Fruit fly (Drosophila melanogaster) whole organism, embryonic: ENCODE measurements around the gene simj.
A peak's percentile ranks its signal among the peaks of the same experiment; 100 is the strongest.

ENCODE experiments used
- Atf-2 ChIP-seq: fragments of 200-800 bp; sonication (Bioruptor generic); optimal IDR thresholded peaks from 2 replicates; lab custom pipeline; 2016; ENCODE audit warnings: missing biosample characterization, missing genetic modification characterization
- CG10209 ChIP-seq: fragments of 200-800 bp; sonication (Bioruptor generic); optimal IDR thresholded peaks from 3 replicates; lab custom pipeline; 2017; ENCODE audit warnings: missing biosample characterization, mild to moderate bottlenecking, missing genetic modification characterization, missing genetic modification reagents
- CG11093 ChIP-seq: fragments of 200-800 bp; sonication (Bioruptor generic); IDR thresholded peaks from 3 replicates; pipeline ENCODE4 v1.3.6; 2022; ENCODE audit warnings: missing biosample characterization, missing genetic modification characterization
- CG12659 ChIP-seq: fragments of 200-800 bp; sonication (Bioruptor generic); optimal IDR thresholded peaks from 3 replicates; lab custom pipeline; 2017; ENCODE audit warnings: mild to moderate bottlenecking, missing biosample characterization, missing genetic modification reagents, missing genetic modification characterization
- CG14014 ChIP-seq: fragments of 200-800 bp; sonication (Bioruptor generic); IDR thresholded peaks from 2 replicates; pipeline ENCODE4 v1.3.6; 2022; ENCODE audit warnings: missing biosample characterization, missing genetic modification characterization
- CG15601 ChIP-seq: fragments of 200-800 bp; sonication (Bioruptor generic); optimal IDR thresholded peaks from 3 replicates; lab custom pipeline; 2019; ENCODE audit warnings: missing biosample characterization, mild to moderate bottlenecking, missing genetic modification characterization, moderate library complexity
- CG17186 ChIP-seq: fragments of 200-800 bp; sonication (Bioruptor generic); optimal IDR thresholded peaks from 3 replicates; lab custom pipeline; 2017; ENCODE audit warnings: missing biosample characterization, missing genetic modification reagents, missing genetic modification characterization
- CG17328 ChIP-seq: fragments of 200-800 bp; sonication (Bioruptor generic); IDR thresholded peaks from 2 replicates; pipeline ENCODE4 v1.3.6; 2022; ENCODE audit warnings: missing biosample characterization, missing genetic modification characterization
- CG17359 ChIP-seq: fragments of 200-800 bp; sonication (Bioruptor generic); optimal IDR thresholded peaks from 3 replicates; lab custom pipeline; 2018; ENCODE audit warnings: missing biosample characterization, mild to moderate bottlenecking, missing genetic modification characterization, moderate library complexity
- CG18011 ChIP-seq: fragments of 200-800 bp; sonication (Bioruptor generic); optimal IDR thresholded peaks from 2 replicates; lab custom pipeline; 2017; ENCODE audit warnings: missing biosample characterization, missing genetic modification characterization, mild to moderate bottlenecking, moderate library complexity, missing genotype
- CG1832 ChIP-seq: fragments of 200-800 bp; sonication (Bioruptor generic); optimal IDR thresholded peaks from 2 replicates; lab custom pipeline; 2017; ENCODE audit warnings: missing biosample characterization, mild to moderate bottlenecking, missing genetic modification characterization, inconsistent platforms
- CG18599 ChIP-seq: fragments of 200-800 bp; sonication (Bioruptor generic); optimal IDR thresholded peaks from 3 replicates; lab custom pipeline; 2017; ENCODE audit warnings: missing biosample characterization, missing genetic modification characterization, mild to moderate bottlenecking, moderate library complexity, missing genetic modification reagents
- CG31365 ChIP-seq: fragments of 200-800 bp; sonication (Bioruptor generic); optimal IDR thresholded peaks from 2 replicates; lab custom pipeline; 2018; ENCODE audit warnings: missing biosample characterization, mild to moderate bottlenecking, missing genetic modification characterization
- CG6272 ChIP-seq: fragments of 200-800 bp; sonication (Bioruptor generic); IDR thresholded peaks from 2 replicates; pipeline ENCODE4 v1.3.6; 2022; ENCODE audit warnings: missing biosample characterization, missing genetic modification characterization
- CG8359 ChIP-seq: fragments of 200-800 bp; sonication (Bioruptor generic); optimal IDR thresholded peaks from 2 replicates; lab custom pipeline; 2017; ENCODE audit warnings: missing biosample characterization, mild to moderate bottlenecking, missing genetic modification characterization, borderline replicate concordance
- Dref ChIP-seq: fragments of 200-800 bp; sonication (Bioruptor generic); IDR thresholded peaks from 2 replicates; pipeline ENCODE4 v1.3.6; 2022; ENCODE audit warnings: missing biosample characterization, missing genetic modification characterization
- E2f2 ChIP-seq: fragments of 200-800 bp; sonication (Bioruptor generic); IDR thresholded peaks from 2 replicates; pipeline ENCODE4 v1.3.6; 2022; ENCODE audit warnings: missing biosample characterization, missing genetic modification characterization
- Ets97D ChIP-seq: fragments of 200-800 bp; sonication (Bioruptor generic); optimal IDR thresholded peaks from 3 replicates; lab custom pipeline; 2016; ENCODE audit warnings: missing biosample characterization, missing genetic modification characterization
- HHEX ChIP-seq: fragments of 200-800 bp; sonication (Bioruptor generic); optimal IDR thresholded peaks from 3 replicates; lab custom pipeline; 2017; ENCODE audit warnings: missing biosample characterization, mild to moderate bottlenecking, missing genetic modification characterization, missing genetic modification reagents
- Hmr ChIP-seq: fragments of 200-800 bp; sonication (Bioruptor generic); optimal IDR thresholded peaks from 3 replicates; lab custom pipeline; 2017; ENCODE audit warnings: mild to moderate bottlenecking, missing biosample characterization, missing genetic modification reagents, missing genetic modification characterization
- Hr78 ChIP-seq, 2 experiments: fragments of 200-800 bp in 1 of 2; fragments of >200 bp in 1 of 2; sonication (Bioruptor generic) in 1 of 2; optimal IDR thresholded peaks; 2 replicates each; lab custom pipeline; 2017 to 2019; ENCODE audit warnings: missing biosample characterization in 2 of 2, missing genetic modification characterization in 2 of 2, mild to moderate bottlenecking in 1 of 2, moderate library complexity in 1 of 2
- Nf-YA ChIP-seq: fragments of 200-800 bp; sonication (Bioruptor generic); IDR thresholded peaks from 2 replicates; pipeline ENCODE4 v1.3.6; 2022; ENCODE audit warnings: missing biosample characterization, missing genetic modification characterization
- Nf-YB ChIP-seq: fragments of 200-800 bp; sonication (Bioruptor generic); optimal IDR thresholded peaks from 3 replicates; lab custom pipeline; 2019; ENCODE audit warnings: missing biosample characterization, mild to moderate bottlenecking, missing genetic modification characterization, moderate library complexity
- NfI ChIP-seq: fragments of 200-800 bp; sonication (Bioruptor generic); optimal IDR thresholded peaks from 3 replicates; lab custom pipeline; 2018; ENCODE audit warnings: missing biosample characterization, mild to moderate bottlenecking, missing genetic modification characterization, moderate library complexity
- Ptx1 ChIP-seq: fragments of 200-800 bp; sonication (Bioruptor generic); IDR thresholded peaks from 2 replicates; pipeline ENCODE4 v1.3.6; 2022; ENCODE audit warnings: missing biosample characterization, missing genetic modification characterization
- bcd ChIP-seq: fragments of 200-800 bp; sonication (Bioruptor generic); optimal IDR thresholded peaks from 2 replicates; lab custom pipeline; 2017; ENCODE audit warnings: missing biosample characterization, mild to moderate bottlenecking, missing genetic modification characterization
- bigmax ChIP-seq: fragments of 200-800 bp; sonication (Bioruptor generic); optimal IDR thresholded peaks from 2 replicates; lab custom pipeline; 2018; ENCODE audit warnings: missing biosample characterization, mild to moderate bottlenecking, missing genetic modification characterization
- bsh ChIP-seq, 2 experiments: fragments of 200-800 bp; sonication (Bioruptor generic); optimal IDR thresholded peaks; 2 replicates each; lab custom pipeline; 2017 to 2018; ENCODE audit warnings: mild to moderate bottlenecking in 2 of 2, missing biosample characterization in 2 of 2, missing genetic modification characterization in 2 of 2, moderate library complexity in 1 of 2
- chif ChIP-seq, 2 experiments: fragments of 200-800 bp; sonication (Bioruptor generic); optimal IDR thresholded peaks; 3 replicates each; lab custom pipeline; 2016; ENCODE audit warnings: missing biosample characterization in 2 of 2, missing genetic modification characterization in 2 of 2
- ci ChIP-seq: fragments of 200-800 bp; sonication (Bioruptor generic); IDR thresholded peaks from 3 replicates; pipeline ENCODE4 v1.3.6; 2022; ENCODE audit warnings: missing biosample characterization, missing genetic modification characterization
- corto ChIP-seq: fragments of 200-800 bp; sonication (Bioruptor generic); optimal IDR thresholded peaks from 2 replicates; lab custom pipeline; 2016; ENCODE audit warnings: missing biosample characterization, mild to moderate bottlenecking, missing genetic modification characterization, moderate library complexity
- crp ChIP-seq, 2 experiments: fragments of 200-800 bp; sonication (Bioruptor generic); optimal IDR thresholded peaks; 2 replicates in 1 of 2; 3 replicates in 1 of 2; lab custom pipeline; 2017; ENCODE audit warnings: missing biosample characterization in 2 of 2, missing genetic modification characterization in 2 of 2, mild to moderate bottlenecking in 1 of 2, moderate library complexity in 1 of 2
- disco-r ChIP-seq: fragments of 200-800 bp; sonication (Bioruptor generic); optimal IDR thresholded peaks from 2 replicates; lab custom pipeline; 2016; ENCODE audit warnings: missing biosample characterization, missing genetic modification characterization
- dpn ChIP-seq, 2 experiments: fragments of 200-800 bp; sonication (Bioruptor generic); optimal IDR thresholded peaks; 3 replicates each; lab custom pipeline; 2016; ENCODE audit warnings: missing biosample characterization in 2 of 2, missing genetic modification characterization in 2 of 2
- exex ChIP-seq: fragments of 200-800 bp; sonication (Bioruptor generic); optimal IDR thresholded peaks from 4 replicates; lab custom pipeline; 2018; ENCODE audit warnings: missing biosample characterization, mild to moderate bottlenecking, missing genetic modification characterization, moderate library complexity
- hbn ChIP-seq: fragments of 200-800 bp; sonication (Bioruptor generic); IDR thresholded peaks from 2 replicates; pipeline ENCODE4 v1.3.6; 2022; ENCODE audit warnings: missing biosample characterization, missing genetic modification characterization; ENCODE audit not compliant: partially characterized antibody
- hkb ChIP-seq, 2 experiments: fragments of 200-800 bp in 1 of 2; fragments of >200 bp in 1 of 2; sonication (Bioruptor generic) in 1 of 2; IDR thresholded peaks in 1 of 2; optimal IDR thresholded peaks in 1 of 2; 2 replicates each; pipeline versions ENCODE4 v1.3.6 to Lab custom; 2017 to 2022; ENCODE audit warnings: missing biosample characterization in 1 of 2, missing genetic modification characterization in 1 of 2
- jigr1 ChIP-seq: fragments of 200-800 bp; sonication (Bioruptor generic); IDR thresholded peaks from 3 replicates; pipeline ENCODE4 v1.3.6; 2022; ENCODE audit warnings: missing biosample characterization, missing genetic modification characterization
- nom ChIP-seq: fragments of 200-800 bp; sonication (Bioruptor generic); optimal IDR thresholded peaks from 2 replicates; lab custom pipeline; 2017; ENCODE audit warnings: missing biosample characterization, missing genetic modification characterization, mild to moderate bottlenecking, moderate library complexity, missing genetic modification reagents
- tap ChIP-seq: fragments of 200-800 bp; optimal IDR thresholded peaks from 3 replicates; lab custom pipeline; 2019; ENCODE audit warnings: missing biosample characterization, mild to moderate bottlenecking, missing genetic modification characterization, moderate library complexity
- tio ChIP-seq: fragments of 200-800 bp; sonication (Bioruptor generic); optimal IDR thresholded peaks from 2 replicates; lab custom pipeline; 2017; ENCODE audit warnings: missing biosample characterization, missing genetic modification characterization, inconsistent platforms
- wdn ChIP-seq: fragments of 200-800 bp; sonication (Bioruptor generic); IDR thresholded peaks from 2 replicates; pipeline ENCODE4 v1.3.6; 2022; ENCODE audit warnings: missing biosample characterization, missing genetic modification characterization
- yki ChIP-seq: fragments of >200 bp; optimal IDR thresholded peaks from 3 replicates; lab custom pipeline; 2018
- z ChIP-seq: fragments of 200-800 bp; sonication (Bioruptor generic); IDR thresholded peaks from 3 replicates; pipeline ENCODE4 v1.3.6; 2022; ENCODE audit warnings: missing biosample characterization, missing genetic modification characterization
- zen ChIP-seq: fragments of 200-800 bp; sonication (Bioruptor generic); optimal IDR thresholded peaks from 3 replicates; lab custom pipeline; 2018; ENCODE audit warnings: missing biosample characterization, mild to moderate bottlenecking, missing genetic modification characterization, moderate library complexity

Gene simj

DNA sequence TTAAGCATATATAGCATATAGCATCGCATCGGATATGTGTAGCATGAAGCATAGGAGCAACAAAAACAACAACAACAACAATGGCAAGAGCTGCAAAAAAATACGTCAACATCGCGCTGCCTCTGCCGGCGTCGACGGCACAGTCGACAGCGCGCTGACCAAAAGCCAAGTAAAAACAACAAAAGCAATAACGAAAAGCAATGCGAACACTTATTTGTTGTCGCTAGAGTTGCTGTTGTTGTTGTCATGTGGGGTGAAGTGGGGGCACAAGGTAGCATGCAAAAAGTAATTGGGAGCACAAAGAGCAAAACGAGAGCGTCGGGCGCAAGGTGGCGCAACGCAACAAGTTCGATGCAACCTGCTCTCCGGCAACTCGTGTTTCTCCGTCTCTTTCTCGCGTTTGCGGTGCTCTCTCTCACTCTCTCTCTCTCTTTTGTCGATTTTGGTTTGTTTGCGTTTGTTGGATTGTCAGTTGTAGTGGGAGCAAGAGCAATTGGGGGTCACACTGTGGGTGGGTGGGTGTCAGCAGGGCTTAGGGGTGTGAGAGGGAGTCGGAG, 74.6 kb downstream of the simj start (continued):
- TF ChIP-seq z (peak; percentile 57; the same call in 1 of the 3 replicates), Hmr (GFP tag; lab: Kevin White, UChicago) (no peak), CG31365 (tag; lab: Kevin White, UChicago) (no peak), bsh (GFP tag; optimal IDR thresholded peaks at IDR 0.05; lab: Kevin White, UChicago) (no peak), Ets97D (no peak)
- TF ChIP-seq, all 482 proteins: peak for 31

- TF ChIP-seq ci (peak; percentile 83), tio (GFP tag; lab: Kevin White, UChicago) (peak; percentile 88), Ptx1 (GFP tag; lab: Robert Waterston, UW) (peak; percentile 98), jigr1 (GFP tag; lab: Robert Waterston, UW) (peak; percentile 95), Nf-YA (GFP tag; lab: Robert Waterston, UW) (peak; percentile 95), CG17186 (peak; percentile 68), nom (GFP tag; lab: Kevin White, UChicago) (peak; percentile 80), CG17328 (GFP tag; lab: Robert Waterston, UW) (peak; percentile 79), CG18011 (peak; percentile 71), CG14014 (GFP tag; lab: Robert Waterston, UW) (peak; percentile 91), CG18599 (GFP tag; lab: Kevin White, UChicago) (peak; percentile 98), Nf-YB (GFP tag; lab: Kevin White, UChicago) (peak; percentile 67), bcd (GFP tag; lab: Kevin White, UChicago) (peak; percentile 97), CG8359 (GFP tag; lab: Kevin White, UChicago) (peak; percentile 86), disco-r (peak; percentile 90), tap (tag; lab: Kevin White, UChicago) (peak; percentile 95), crp (GFP tag; optimal IDR thresholded peaks at IDR 0.05; lab: Kevin White, UChicago) (peak in 1 of 2 experiments; percentile 55), hkb (optimal IDR thresholded peaks at IDR 0.05; lab: Kevin White, UChicago) (no peak), hkb (GFP tag; IDR thresholded peaks at IDR 0.05; lab: Robert Waterston, UW) (peak; percentile 94), corto (GFP tag; lab: Kevin White, UChicago) (peak; percentile 87), exex (peak; percentile 41), CG11093 (GFP tag; lab: Robert Waterston, UW) (peak; percentile 83), CG10209 (GFP tag; lab: Kevin White, UChicago) (peak; percentile 92), bigmax (GFP tag; lab: Kevin White, UChicago) (no peak), CG17359 (tag; lab: Kevin White, UChicago) (peak; percentile 92), hbn (no peak), chif (GFP tag; optimal IDR thresholded peaks at IDR 0.05; lab: Kevin White, UChicago) (peak; percentile 88 to 91), CG12659 (GFP tag; lab: Kevin White, UChicago) (peak; percentile 94), CG1832 (GFP tag; lab: Kevin White, UChicago) (peak; percentile 73), dpn (GFP tag; optimal IDR thresholded peaks at IDR 0.05; lab: Kevin White, UChicago) (peak; percentile 91 to 95), E2f2 (GFP tag; lab: Robert Waterston, UW) (peak; percentile 70), Hr78 (GFP tag; optimal IDR thresholded peaks at IDR 0.05; lab: Kevin White, UChicago) (peak in 1 of 2 experiments; percentile 84), Dref (GFP tag; lab: Robert Waterston, UW) (no peak), Atf-2 (peak; percentile 89), HHEX (GFP tag; lab: Kevin White, UChicago) (peak; percentile 96), CG6272 (GFP tag; lab: Robert Waterston, UW) (peak; percentile 90), CG15601 (peak; percentile 85), wdn (GFP tag; lab: Robert Waterston, UW) (peak; percentile 62; the same call in 1 of the 2 replicates), zen (tag; lab: Kevin White, UChicago) (peak; percentile 76), NfI (GFP tag; lab: Kevin White, UChicago) (peak; percentile 80), yki (lab: Kevin White, UChicago) (peak; percentile 61)
Observed at dm6 chr3L:10739666-10740417, 75.3 kb downstream of the simj start.
